Fruit fly (Drosophila melanogaster): Measurements from ENCODE around the gene ND-13B.
A peak's percentile ranks its signal among the peaks of the same experiment; 100 is the strongest.

DNA sequence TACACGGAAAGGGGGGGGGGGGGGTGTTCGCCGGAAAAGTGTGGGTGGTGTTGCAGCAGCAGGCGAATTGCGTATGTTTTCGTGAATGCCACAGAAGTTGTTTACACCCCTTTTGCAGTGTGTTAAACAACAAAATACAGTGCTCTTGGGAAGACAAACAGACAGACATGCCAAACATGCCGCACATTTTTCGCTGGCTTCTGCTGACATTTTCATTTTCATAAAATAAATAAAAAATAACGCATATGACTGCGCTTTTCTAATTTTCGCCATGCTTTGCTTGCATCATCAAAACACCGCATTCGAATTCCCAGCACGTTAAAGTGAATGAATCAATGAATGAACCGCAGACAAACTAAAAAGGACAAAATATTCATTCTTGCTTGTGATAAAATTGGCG lies 42.6 kb downstream of the ND-13B start:
- TF ChIP-seq Crg-1 (GFP tag; optimal IDR thresholded peaks at IDR 0.05) (no peak), ovo (GFP tag; optimal IDR thresholded peaks at IDR 0.05) (no peak), Clk (GFP tag; optimal IDR thresholded peaks at IDR 0.05) (no peak), tj (GFP tag; optimal IDR thresholded peaks at IDR 0.05) (peak; percentile 95), kay (GFP tag; ENCODE audit: borderline replicate concordance) (no peak), CG7045 (GFP tag; optimal IDR thresholded peaks at IDR 0.05) (no peak)
